Fruit fly (Drosophila melanogaster) whole organism, embryonic: ENCODE measurements around the gene CG44355.

Experiments used
- ATbp ChIP-seq: fragments of 200-800 bp; sonication (Bioruptor generic); optimal IDR thresholded peaks from 2 replicates; lab custom pipeline; 2017; ENCODE audit warnings: missing biosample characterization, mild to moderate bottlenecking, missing genetic modification characterization, missing genetic modification reagents
- Abd-B ChIP-seq: fragments of 200-800 bp; sonication (Bioruptor generic); optimal IDR thresholded peaks from 2 replicates; lab custom pipeline; 2018; ENCODE audit warnings: missing biosample characterization, mild to moderate bottlenecking, missing genetic modification characterization, moderate library complexity
- Asciz ChIP-seq: fragments of 200-800 bp; sonication (Bioruptor generic); optimal IDR thresholded peaks from 2 replicates; lab custom pipeline; 2017; ENCODE audit warnings: missing biosample characterization, mild to moderate bottlenecking, missing genetic modification characterization, missing genetic modification reagents
- Atf-2 ChIP-seq: fragments of 200-800 bp; sonication (Bioruptor generic); optimal IDR thresholded peaks from 2 replicates; lab custom pipeline; 2016; ENCODE audit warnings: missing biosample characterization, missing genetic modification characterization
- Atf6 ChIP-seq: fragments of 200-800 bp; sonication (Bioruptor generic); IDR thresholded peaks from 2 replicates; pipeline ENCODE4 v1.3.6; 2022; ENCODE audit warnings: missing biosample characterization, missing genetic modification characterization
- CG10959 ChIP-seq: fragments of 200-800 bp; sonication (Bioruptor generic); IDR thresholded peaks from 2 replicates; pipeline ENCODE4 v1.3.6; 2022; ENCODE audit warnings: missing biosample characterization, missing genetic modification characterization
- CG11093 ChIP-seq: fragments of 200-800 bp; sonication (Bioruptor generic); IDR thresholded peaks from 3 replicates; pipeline ENCODE4 v1.3.6; 2022; ENCODE audit warnings: missing biosample characterization, missing genetic modification characterization
- CG12071 ChIP-seq: fragments of 200-800 bp; sonication (Bioruptor generic); optimal IDR thresholded peaks from 3 replicates; lab custom pipeline; 2018; ENCODE audit warnings: missing biosample characterization, mild to moderate bottlenecking, missing genetic modification characterization
- CG12155 ChIP-seq: fragments of 200-800 bp; sonication (Bioruptor generic); optimal IDR thresholded peaks from 3 replicates; lab custom pipeline; 2016; ENCODE audit warnings: missing biosample characterization, missing genetic modification characterization
- CG12236 ChIP-seq: fragments of 200-800 bp; sonication (Bioruptor generic); optimal IDR thresholded peaks from 2 replicates; lab custom pipeline; 2016; ENCODE audit warnings: missing biosample characterization, missing genetic modification characterization
- CG14050 ChIP-seq: fragments of 200-800 bp; sonication (Bioruptor generic); IDR thresholded peaks from 3 replicates; pipeline ENCODE4 v1.3.6; 2022; ENCODE audit warnings: missing biosample characterization, missing genetic modification characterization
- CG14860 ChIP-seq: fragments of 200-800 bp; sonication (Bioruptor generic); IDR thresholded peaks from 3 replicates; pipeline ENCODE4 v1.3.6; 2022; ENCODE audit warnings: missing biosample characterization, missing genetic modification characterization; ENCODE audit not compliant: partially characterized antibody
- CG1529 ChIP-seq: fragments of 200-800 bp; sonication (Bioruptor generic); optimal IDR thresholded peaks from 3 replicates; lab custom pipeline; 2018; ENCODE audit warnings: missing biosample characterization, missing genetic modification characterization
- CG15601 ChIP-seq: fragments of 200-800 bp; sonication (Bioruptor generic); optimal IDR thresholded peaks from 3 replicates; lab custom pipeline; 2019; ENCODE audit warnings: missing biosample characterization, mild to moderate bottlenecking, missing genetic modification characterization, moderate library complexity
- CG17912 ChIP-seq: fragments of 200-800 bp; sonication (Bioruptor generic); optimal IDR thresholded peaks from 2 replicates; lab custom pipeline; 2018; ENCODE audit warnings: missing biosample characterization, mild to moderate bottlenecking, missing genetic modification characterization
- CG18764 ChIP-seq: fragments of 200-800 bp; sonication (Bioruptor generic); optimal IDR thresholded peaks from 3 replicates; lab custom pipeline; 2016; ENCODE audit warnings: missing biosample characterization, missing genetic modification characterization
- CG3065 ChIP-seq: fragments of 200-800 bp; sonication (Bioruptor generic); optimal IDR thresholded peaks from 2 replicates; lab custom pipeline; 2016; ENCODE audit warnings: missing biosample characterization, missing genetic modification characterization
- CG7745 ChIP-seq: fragments of 200-800 bp; sonication (Bioruptor generic); optimal IDR thresholded peaks from 2 replicates; lab custom pipeline; 2018; ENCODE audit warnings: missing biosample characterization, mild to moderate bottlenecking, missing genetic modification characterization, moderate library complexity
- CG8359 ChIP-seq: fragments of 200-800 bp; sonication (Bioruptor generic); optimal IDR thresholded peaks from 2 replicates; lab custom pipeline; 2017; ENCODE audit warnings: missing biosample characterization, mild to moderate bottlenecking, missing genetic modification characterization, borderline replicate concordance
- CG9727 ChIP-seq: fragments of 200-800 bp; sonication (Bioruptor generic); optimal IDR thresholded peaks from 3 replicates; lab custom pipeline; 2017; ENCODE audit warnings: missing biosample characterization, mild to moderate bottlenecking, missing genetic modification characterization
- CoRest ChIP-seq: fragments of 200-800 bp; sonication (Bioruptor generic); optimal IDR thresholded peaks from 3 replicates; lab custom pipeline; 2018; ENCODE audit warnings: missing biosample characterization, mild to moderate bottlenecking, missing genetic modification characterization, moderate library complexity
- Fer2 ChIP-seq: fragments of 200-800 bp; sonication (Bioruptor generic); optimal IDR thresholded peaks from 2 replicates; lab custom pipeline; 2018; ENCODE audit warnings: missing biosample characterization, mild to moderate bottlenecking, missing genetic modification characterization, moderate library complexity
- Fer3 ChIP-seq: fragments of 200-800 bp; sonication (Bioruptor generic); optimal IDR thresholded peaks from 2 replicates; lab custom pipeline; 2018; ENCODE audit warnings: missing biosample characterization, mild to moderate bottlenecking, missing genetic modification characterization, moderate library complexity
- HmgD ChIP-seq: fragments of 200-800 bp; sonication (Bioruptor generic); optimal IDR thresholded peaks from 3 replicates; lab custom pipeline; 2016; ENCODE audit warnings: missing biosample characterization, missing genetic modification characterization
- Hsf ChIP-seq: fragments of 200-800 bp; sonication (Bioruptor generic); optimal IDR thresholded peaks from 3 replicates; lab custom pipeline; 2016; ENCODE audit warnings: missing biosample characterization, missing genetic modification characterization
- MBD-R2 ChIP-seq: fragments of 200-800 bp; sonication (Bioruptor generic); IDR thresholded peaks from 2 replicates; pipeline ENCODE4 v1.3.6; 2022; ENCODE audit warnings: missing biosample characterization, missing genetic modification characterization
- Optix ChIP-seq: fragments of 200-800 bp; sonication (Bioruptor generic); IDR thresholded peaks from 3 replicates; pipeline ENCODE4 v1.3.6; 2022; ENCODE audit warnings: missing biosample characterization, missing genetic modification characterization
- Rx ChIP-seq: fragments of 200-800 bp; sonication (Bioruptor generic); IDR thresholded peaks from 2 replicates; pipeline ENCODE4 v1.3.6; 2022; ENCODE audit warnings: missing biosample characterization, missing genetic modification characterization
- Ssrp ChIP-seq: fragments of 200-800 bp; sonication (Bioruptor generic); optimal IDR thresholded peaks from 2 replicates; lab custom pipeline; 2018; ENCODE audit warnings: missing biosample characterization, mild to moderate bottlenecking, missing genetic modification characterization, moderate library complexity
- TFAM ChIP-seq: fragments of 200-800 bp; sonication (Bioruptor generic); optimal IDR thresholded peaks from 2 replicates; lab custom pipeline; 2017; ENCODE audit warnings: missing biosample characterization, missing genetic modification characterization, inconsistent platforms
- Vsx1 ChIP-seq: fragments of 200-800 bp; sonication (Bioruptor generic); optimal IDR thresholded peaks from 2 replicates; lab custom pipeline; 2017; ENCODE audit warnings: missing biosample characterization, mild to moderate bottlenecking, missing genetic modification characterization, missing genetic modification reagents
- amos ChIP-seq: fragments of 200-800 bp; sonication (Bioruptor generic); IDR thresholded peaks from 2 replicates; pipeline ENCODE4 v1.3.6; 2022; ENCODE audit warnings: missing biosample characterization, missing genetic modification characterization; ENCODE audit not compliant: partially characterized antibody
- ase ChIP-seq: fragments of 200-800 bp; sonication (Bioruptor generic); IDR thresholded peaks from 3 replicates; pipeline ENCODE4 v1.3.6; 2022; ENCODE audit warnings: missing biosample characterization, missing genetic modification characterization
- az2 ChIP-seq: fragments of 200-800 bp; sonication (Bioruptor generic); optimal IDR thresholded peaks from 3 replicates; lab custom pipeline; 2016; ENCODE audit warnings: missing biosample characterization, missing genetic modification characterization
- cwo ChIP-seq: fragments of 200-800 bp; sonication (Bioruptor generic); optimal IDR thresholded peaks from 3 replicates; lab custom pipeline; 2017; ENCODE audit warnings: missing biosample characterization, missing genetic modification characterization, mild to moderate bottlenecking, moderate library complexity, missing genetic modification reagents
- dmrt99B ChIP-seq: fragments of 200-800 bp; sonication (Bioruptor generic); optimal IDR thresholded peaks from 2 replicates; lab custom pipeline; 2018; ENCODE audit warnings: missing biosample characterization, mild to moderate bottlenecking, missing genetic modification characterization, moderate library complexity
- fru ChIP-seq: fragments of >200 bp; optimal IDR thresholded peaks from 2 replicates; lab custom pipeline; 2017
- ftz-f1 ChIP-seq: fragments of 200-800 bp; sonication (Bioruptor generic); optimal IDR thresholded peaks from 2 replicates; lab custom pipeline; 2016; ENCODE audit warnings: missing biosample characterization, missing genetic modification characterization
- h ChIP-seq: fragments of >200 bp; optimal IDR thresholded peaks from 2 replicates; lab custom pipeline; 2017
- ham ChIP-seq: fragments of 200-800 bp; sonication (Bioruptor generic); IDR thresholded peaks from 2 replicates; pipeline ENCODE4 v1.3.6; 2022; ENCODE audit warnings: missing biosample characterization, missing genetic modification characterization
- inv ChIP-seq: fragments of 200-800 bp; sonication (Bioruptor generic); IDR thresholded peaks from 2 replicates; pipeline ENCODE4 v1.3.6; 2022; ENCODE audit warnings: missing biosample characterization, missing genetic modification characterization; ENCODE audit not compliant: partially characterized antibody
- ken ChIP-seq: fragments of 200-800 bp; sonication (Bioruptor generic); IDR thresholded peaks from 3 replicates; pipeline ENCODE4 v1.3.6; 2022; ENCODE audit warnings: missing biosample characterization, missing genetic modification characterization
- lilli ChIP-seq: fragments of 200-800 bp; sonication (Bioruptor generic); optimal IDR thresholded peaks from 3 replicates; lab custom pipeline; 2016; ENCODE audit warnings: missing biosample characterization, missing genetic modification characterization
- lov ChIP-seq, 2 experiments: fragments of 200-800 bp in 1 of 2; fragments of >200 bp in 1 of 2; sonication (Bioruptor generic) in 1 of 2; IDR thresholded peaks in 1 of 2; optimal IDR thresholded peaks in 1 of 2; 2 replicates in 1 of 2; 3 replicates in 1 of 2; pipeline versions ENCODE4 v1.3.6 to Lab custom; 2017 to 2022; ENCODE audit warnings: missing biosample characterization in 1 of 2, missing genetic modification characterization in 1 of 2
- mld ChIP-seq: fragments of 200-800 bp; sonication (Bioruptor generic); IDR thresholded peaks from 3 replicates; pipeline ENCODE4 v1.3.6; 2022; ENCODE audit warnings: missing biosample characterization, missing genetic modification characterization; ENCODE audit not compliant: partially characterized antibody
- nau ChIP-seq: fragments of 200-800 bp; sonication (Bioruptor generic); optimal IDR thresholded peaks from 3 replicates; lab custom pipeline; 2017; ENCODE audit warnings: missing biosample characterization, mild to moderate bottlenecking, missing genetic modification characterization, missing genetic modification reagents
- nmo ChIP-seq: fragments of 200-800 bp; sonication (Bioruptor generic); optimal IDR thresholded peaks from 2 replicates; lab custom pipeline; 2018; ENCODE audit warnings: missing biosample characterization, mild to moderate bottlenecking, missing genetic modification characterization, moderate library complexity
- otp ChIP-seq: fragments of 200-800 bp; sonication (Bioruptor generic); IDR thresholded peaks from 3 replicates; pipeline ENCODE4, ENCODE4 v1.3.6; 2022; ENCODE audit warnings: missing biosample characterization, missing genetic modification characterization
- scrt ChIP-seq: fragments of 200-800 bp; sonication (Bioruptor generic); optimal IDR thresholded peaks from 2 replicates; lab custom pipeline; 2018; ENCODE audit warnings: missing biosample characterization, mild to moderate bottlenecking, missing genetic modification characterization, moderate library complexity
- tx ChIP-seq: fragments of 200-800 bp; sonication (Bioruptor generic); optimal IDR thresholded peaks from 2 replicates; lab custom pipeline; 2016; ENCODE audit warnings: missing biosample characterization, missing genetic modification characterization

Gene CG44355

DNA sequence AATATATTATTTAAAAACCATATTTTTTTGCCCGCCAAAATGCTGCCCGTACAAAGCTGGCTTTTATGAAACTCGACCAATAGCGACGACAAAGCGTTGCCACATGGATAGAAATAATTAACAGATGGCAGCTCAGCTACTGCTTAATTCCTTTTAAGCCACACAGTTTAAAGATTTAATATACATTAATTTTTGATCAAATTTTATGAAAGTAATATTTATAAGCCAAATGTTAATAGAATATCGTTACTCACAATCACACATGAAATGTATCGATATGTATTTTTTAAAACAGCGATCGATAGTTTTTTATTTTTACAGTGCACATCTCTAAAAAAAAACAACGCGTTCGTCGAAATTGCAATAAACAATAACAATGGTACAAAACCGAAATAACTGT is 25.7 kb downstream of the CG44355 start, which contains the start of gene CG10418 (continued):
- TF ChIP-seq tx (GFP tag; lab: Kevin White, UChicago) (peak; percentile 14), Rx (GFP tag; lab: Robert Waterston, UW) (0 out of 2 replicates have a peak, but pooled peaks have one; percentile 23), lilli (GFP tag; lab: Kevin White, UChicago) (peak; percentile 51), Abd-B (peak; percentile 75), ken (GFP tag; lab: Robert Waterston, UW) (peak; percentile 47; the same call in 1 of the 3 replicates), fru (lab: Kevin White, UChicago) (no peak), az2 (peak; percentile 51)

DNA sequence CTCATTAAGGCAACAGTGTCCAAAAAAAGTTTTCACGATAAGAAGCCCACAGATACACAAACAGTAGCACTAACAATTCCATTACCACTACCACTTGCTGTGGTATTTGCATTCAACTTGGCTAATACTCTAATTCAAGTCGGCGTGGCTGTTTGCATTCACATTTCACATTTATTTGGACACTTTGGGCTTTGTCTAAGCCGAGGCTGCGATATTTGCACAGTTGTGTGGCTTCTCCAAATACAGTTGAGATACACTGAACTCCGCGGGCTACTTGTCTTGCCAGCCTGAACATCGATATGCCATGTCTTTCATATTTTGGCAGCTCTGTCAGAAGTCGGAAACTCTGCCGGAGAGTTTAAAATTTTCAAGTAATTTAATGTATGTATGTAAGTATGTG is 39.7 kb downstream of the CG44355 start:
- TF ChIP-seq CG10959 (GFP tag; lab: Robert Waterston, UW): no peak
- no peak for TF ChIP-seq Optix (GFP tag; lab: Robert Waterston, UW)
- peak; percentile 2 for TF ChIP-seq Vsx1 (GFP tag; lab: Kevin White, UChicago)
- TF ChIP-seq lov (optimal IDR thresholded peaks at IDR 0.05; lab: Kevin White, UChicago): no peak
- TF ChIP-seq lov (GFP tag; IDR thresholded peaks at IDR 0.05; lab: Robert Waterston, UW): no peak
- no peak for TF ChIP-seq CG14050 (GFP tag; lab: Robert Waterston, UW)
- TF ChIP-seq CG11093 (GFP tag; lab: Robert Waterston, UW): no peak
- TF ChIP-seq Atf6 (GFP tag; lab: Robert Waterston, UW): no peak
- TF ChIP-seq scrt: no peak
- TF ChIP-seq CoRest (tag; lab: Kevin White, UChicago): peak; percentile 20
- TF ChIP-seq otp (GFP tag; lab: Robert Waterston, UW): no peak
- TF ChIP-seq TFAM: no peak
- TF ChIP-seq inv (GFP tag; lab: Robert Waterston, UW): no peak
- TF ChIP-seq CG1529 (GFP tag; lab: Kevin White, UChicago): no peak
- no peak for TF ChIP-seq CG12155
- TF ChIP-seq CG7745 (tag; lab: Kevin White, UChicago): no peak
- TF ChIP-seq CG12236 (GFP tag; lab: Kevin White, UChicago): no peak
- no peak for TF ChIP-seq CG17912 (GFP tag; lab: Kevin White, UChicago)
- no peak for TF ChIP-seq Atf-2 (GFP tag; lab: Kevin White, UChicago)
- no peak for TF ChIP-seq HmgD (GFP tag; lab: Kevin White, UChicago)
- peak; percentile 32 for TF ChIP-seq CG18764 (GFP tag; lab: Kevin White, UChicago)
- TF ChIP-seq cwo: peak; percentile 16
- no peak for TF ChIP-seq ase (GFP tag; lab: Robert Waterston, UW)
- TF ChIP-seq nau (GFP tag; lab: Kevin White, UChicago): no peak
- TF ChIP-seq MBD-R2 (GFP tag; lab: Robert Waterston, UW): no peak
- TF ChIP-seq Fer3 (tag; lab: Kevin White, UChicago): peak; percentile 46
- TF ChIP-seq ATbp (GFP tag; lab: Kevin White, UChicago): peak; percentile 83
- TF ChIP-seq h: no peak
- no peak for TF ChIP-seq Hsf (GFP tag; lab: Kevin White, UChicago)
- TF ChIP-seq amos: no peak
- TF ChIP-seq CG8359: no peak
- TF ChIP-seq mld (GFP tag; lab: Robert Waterston, UW): no peak
- TF ChIP-seq Ssrp (tag; lab: Kevin White, UChicago): no peak
- no peak for TF ChIP-seq Fer2 (tag; lab: Kevin White, UChicago)
- peak; percentile 28 for TF ChIP-seq dmrt99B (tag; lab: Kevin White, UChicago)
- TF ChIP-seq ham (GFP tag; lab: Robert Waterston, UW): no peak
- peak; percentile 53 for TF ChIP-seq CG12071
- no peak for TF ChIP-seq CG9727
- TF ChIP-seq CG14860 (GFP tag; lab: Robert Waterston, UW): no peak
- TF ChIP-seq nmo (GFP tag; lab: Kevin White, UChicago): no peak
- TF ChIP-seq Asciz (GFP tag; lab: Kevin White, UChicago): peak; percentile 25
- TF ChIP-seq CG3065 (GFP tag; lab: Kevin White, UChicago): no peak
- TF ChIP-seq ftz-f1 (GFP tag; lab: Kevin White, UChicago): no peak
- no peak for TF ChIP-seq CG15601 (tag; lab: Kevin White, UChicago)
